Worm (Caenorhabditis elegans): Measurements from ENCODE around the gene rpl-35.

rpl-35 gene

ce11 chrIII:7884863-7885262 lies 29.9 kb downstream of the rpl-35 start, which contains the start of gene ZK688.11:
ZK688.11 (minus strand) TSS chrIII:7884963.
- TF ChIP-seq C17E4.6 (GFP tag; IDR thresholded peaks at IDR 0.05) (no peak), F33H1.4 (GFP tag; IDR thresholded peaks at IDR 0.05) (no peak), pbrm-1 (GFP tag; IDR thresholded peaks at IDR 0.05) (no peak), dpff-1 (tag; optimal IDR thresholded peaks at IDR 0.05) (no peak), egrh-3 (GFP tag; IDR thresholded peaks at IDR 0.05) (no peak), ceh-40 (GFP tag; IDR thresholded peaks at IDR 0.05) (no peak), ztf-26 (tag; optimal IDR thresholded peaks at IDR 0.05) (no peak)

DNA sequence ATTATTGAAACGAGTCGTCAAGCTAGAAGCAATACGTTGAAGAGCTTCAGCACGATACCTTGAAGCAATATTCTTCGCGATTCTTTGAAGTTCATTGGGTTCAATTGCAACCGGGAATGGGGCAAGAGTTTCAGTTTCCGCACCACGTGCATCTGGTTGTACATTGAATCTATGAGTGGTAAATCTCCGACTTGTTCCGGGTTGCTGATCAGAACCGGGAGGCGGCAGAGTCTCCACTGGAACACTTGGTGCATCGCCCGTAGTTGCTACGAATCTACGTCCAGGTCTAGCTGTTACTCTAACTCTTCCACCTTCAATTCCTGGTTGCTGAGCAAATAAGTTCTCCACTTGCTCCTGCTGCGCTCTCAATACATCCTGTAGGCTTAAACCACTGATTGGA lies 34.1 kb downstream of the rpl-35 start:
- TF ChIP-seq pbrm-1 (GFP tag; IDR thresholded peaks at IDR 0.05) (no peak), snpc-1.3 (tag; optimal IDR thresholded peaks at IDR 0.05; ENCODE audit: insufficient read depth) (no peak), attf-6 (GFP tag; IDR thresholded peaks at IDR 0.05) (no peak), lin-35 (GFP tag; optimal IDR thresholded peaks at IDR 0.05) (no peak), him-1 (tag; optimal IDR thresholded peaks at IDR 0.05) (no peak), mel-28 (tag; optimal IDR thresholded peaks at IDR 0.05; ENCODE audit: borderline replicate concordance) (no peak), ceh-40 (GFP tag; IDR thresholded peaks at IDR 0.05) (no peak), Y95B8A.8 (GFP tag; IDR thresholded peaks at IDR 0.05) (no peak), repo-1 (tag; optimal IDR thresholded peaks at IDR 0.05) (no peak), rcor-1 (GFP tag; IDR thresholded peaks at IDR 0.05) (no peak), bed-1 (GFP tag; IDR thresholded peaks at IDR 0.05) (no peak), C17E4.6 (GFP tag; IDR thresholded peaks at IDR 0.05) (no peak), F23B12.7 (tag; optimal IDR thresholded peaks at IDR 0.05; ENCODE audit: insufficient read depth) (no peak), cebp-1 (GFP tag; IDR thresholded peaks at IDR 0.05) (no peak), cebp-1 (tag; optimal IDR thresholded peaks at IDR 0.05) (no peak)

DNA sequence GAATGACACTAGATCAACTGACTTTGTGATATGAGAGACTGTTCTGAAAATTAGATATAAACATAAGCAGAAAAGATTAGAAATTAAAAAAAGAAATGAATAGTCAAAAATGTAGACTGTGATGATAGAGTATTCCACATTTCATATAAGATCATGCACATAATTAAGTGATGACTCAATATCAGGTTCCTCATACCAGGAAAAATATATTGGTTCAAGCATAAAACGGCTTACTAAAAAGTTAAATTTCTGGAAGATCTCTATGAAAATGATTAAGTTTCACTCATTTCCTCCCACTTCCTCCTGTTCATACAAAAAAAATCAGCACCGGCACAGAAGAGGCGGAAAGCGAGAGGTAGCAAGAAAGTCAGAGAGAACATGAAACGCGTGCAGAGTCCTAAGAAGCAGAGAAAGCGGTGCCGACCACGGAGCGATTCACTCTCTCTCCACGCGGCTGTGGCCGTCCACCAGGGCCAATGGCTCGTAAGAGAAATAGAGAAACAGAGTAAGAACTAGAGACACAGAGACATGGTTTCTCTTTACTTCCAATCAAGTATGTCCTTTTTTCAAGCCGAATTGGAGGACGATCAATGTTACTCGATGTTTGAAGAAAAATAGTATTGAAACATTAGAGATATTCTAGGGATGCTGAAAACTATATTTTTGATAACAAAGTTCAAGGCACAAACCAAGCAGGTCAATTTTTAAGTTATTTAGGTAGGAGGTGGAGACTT lies 36.8 kb downstream of the rpl-35 start, which contains the start of the genes ZK688.5 and fahd-1:
TSS of gene ZK688.5 (minus strand) at position 51 of the 734 bp plus-strand sequence.
TSS of gene fahd-1 (plus strand) at position 684 of the 734 bp plus-strand sequence.
- no peak for TF ChIP-seq ceh-79 (tag; optimal IDR thresholded peaks at IDR 0.05)
- peak; percentile 66; the same call in 1 of the 2 replicates for TF ChIP-seq nfyb-1 (GFP tag; IDR thresholded peaks at IDR 0.05)
- no peak for TF ChIP-seq cebp-1 (GFP tag; IDR thresholded peaks at IDR 0.05)
- peak; percentile 75 for TF ChIP-seq cebp-1 (tag; optimal IDR thresholded peaks at IDR 0.05)
- 0 out of 2 replicates have a peak, but pooled peaks have one; percentile 10 for TF ChIP-seq K11D2.4 (GFP tag; IDR thresholded peaks at IDR 0.05)
- peak; percentile 56; the same call in 1 of the 2 replicates for TF ChIP-seq Y53G8AR.9 (GFP tag; conservative IDR thresholded peaks at IDR 0.05)
- peak; percentile 44 for TF ChIP-seq ceh-27 (GFP tag; optimal IDR thresholded peaks at IDR 0.05)
- TF ChIP-seq attf-5 (GFP tag; optimal IDR thresholded peaks at IDR 0.05) = peak; percentile 86
- TF ChIP-seq K12H6.12 (tag; optimal IDR thresholded peaks at IDR 0.05) = peak; percentile 34
- TF ChIP-seq let-607 (tag; optimal IDR thresholded peaks at IDR 0.05) = peak; percentile 27 to 51
- no peak; the same call in 1 of the 2 replicates for TF ChIP-seq dox-1 (GFP tag; IDR thresholded peaks at IDR 0.05)
- TF ChIP-seq chd-7 (tag; optimal IDR thresholded peaks at IDR 0.05) = peak; percentile 29
- no peak for TF ChIP-seq ccch-3 (GFP tag; optimal IDR thresholded peaks at IDR 0.05)
- TF ChIP-seq madf-10 (tag; optimal IDR thresholded peaks at IDR 0.05) = peak; percentile 14
- TF ChIP-seq mes-4 (tag; optimal IDR thresholded peaks at IDR 0.05) = no peak
- no peak for TF ChIP-seq lag-1 (GFP tag; IDR thresholded peaks at IDR 0.05)
- 0 out of 2 replicates have a peak, but pooled peaks have one; percentile 26 for TF ChIP-seq pbrm-1 (GFP tag; IDR thresholded peaks at IDR 0.05)
- TF ChIP-seq rec-8 (tag; optimal IDR thresholded peaks at IDR 0.05) = no peak
- TF ChIP-seq F23B12.7 (tag; optimal IDR thresholded peaks at IDR 0.05; ENCODE audit: insufficient read depth) = no peak
- TF ChIP-seq hmg-1.2 (GFP tag; IDR thresholded peaks at IDR 0.05) = peak; percentile 87; the same call in 1 of the 2 replicates
- TF ChIP-seq lin-54 (GFP tag; optimal IDR thresholded peaks at IDR 0.05) = peak; percentile 7
- no peak for TF ChIP-seq akir-1 (GFP tag; optimal IDR thresholded peaks at IDR 0.05)
- TF ChIP-seq B0336.3 (GFP tag; IDR thresholded peaks at IDR 0.05) = 0 out of 2 replicates have a peak, but pooled peaks have one; percentile 52
- TF ChIP-seq egrh-3 (GFP tag; IDR thresholded peaks at IDR 0.05) = peak; percentile 24; the same call in 1 of the 2 replicates
- peak; percentile 43 for TF ChIP-seq somi-1 (GFP tag; optimal IDR thresholded peaks at IDR 0.05)
- no peak for TF ChIP-seq hmg-20 (GFP tag; IDR thresholded peaks at IDR 0.05)
- no peak for TF ChIP-seq xnd-1 (tag; optimal IDR thresholded peaks at IDR 0.05)
- TF ChIP-seq nhr-80 (tag; optimal IDR thresholded peaks at IDR 0.05) = peak; percentile 91
- TF ChIP-seq unc-62 (GFP tag; optimal IDR thresholded peaks at IDR 0.05) = peak; percentile 23
